Worm (Caenorhabditis elegans) whole organism, mixed stage, embryonic: ENCODE data around the gene stdh-1.

Experiments
- M03D4.4 ChIP-seq: sonication (generic microtip); optimal IDR thresholded peaks from 2 replicates; lab custom pipeline; 2017; ENCODE audit warnings: mild to moderate bottlenecking, missing genetic modification characterization, missing compliant biosample characterization
- blmp-1 ChIP-seq: fragments of 150-350 bp; optimal IDR thresholded peaks from 2 replicates; lab custom pipeline; 2014; ENCODE audit warnings: missing biosample characterization, missing genetic modification characterization
- ceh-83 ChIP-seq: fragments of 200-800 bp; sonication (Bioruptor generic); optimal IDR thresholded peaks from 2 replicates; lab custom pipeline; 2018; ENCODE audit warnings: mild to moderate bottlenecking, missing genetic modification characterization, missing compliant biosample characterization
- ces-1 ChIP-seq: fragments of 150-350 bp; optimal IDR thresholded peaks from 2 replicates; lab custom pipeline; 2014; ENCODE audit warnings: missing biosample characterization, missing genetic modification reagents, missing genetic modification characterization
- cnd-1 ChIP-seq: fragments of 200-800 bp; sonication (Bioruptor generic); optimal IDR thresholded peaks from 2 replicates; lab custom pipeline; 2018; ENCODE audit warnings: mild to moderate bottlenecking, missing genetic modification characterization, missing compliant biosample characterization
- drap-1 ChIP-seq: fragments of 200-800 bp; sonication (Bioruptor generic); optimal IDR thresholded peaks from 3 replicates; lab custom pipeline; 2018; ENCODE audit warnings: mild to moderate bottlenecking, missing genetic modification characterization, missing compliant biosample characterization
- elt-1 ChIP-seq: sonication (generic microtip); optimal IDR thresholded peaks from 2 replicates; lab custom pipeline; 2017; ENCODE audit warnings: missing genetic modification characterization, mild to moderate bottlenecking, missing compliant biosample characterization, antibody characterized with exemption, moderate library complexity, borderline replicate concordance; ENCODE audit not compliant: insufficient read depth
- elt-3 ChIP-seq: fragments of 150-350 bp; optimal IDR thresholded peaks from 2 replicates; lab custom pipeline; 2014; ENCODE audit warnings: missing biosample characterization, missing genetic modification characterization
- flh-1 ChIP-seq: fragments of 200-800 bp; sonication (Bioruptor generic); optimal IDR thresholded peaks from 2 replicates; lab custom pipeline; 2018; ENCODE audit warnings: mild to moderate bottlenecking, missing genetic modification characterization, moderate library complexity, missing compliant biosample characterization
- ham-2 ChIP-seq: fragments of 200-800 bp; sonication (Bioruptor generic); optimal IDR thresholded peaks from 2 replicates; lab custom pipeline; 2018; ENCODE audit warnings: mild to moderate bottlenecking, missing genetic modification characterization, missing compliant biosample characterization
- hlh-1 ChIP-seq: fragments of 150-350 bp; optimal IDR thresholded peaks from 2 replicates; lab custom pipeline; 2014; ENCODE audit warnings: missing biosample characterization, missing genetic modification reagents, missing genetic modification characterization
- lin-13 ChIP-seq: fragments of 150-350 bp; optimal IDR thresholded peaks from 2 replicates; lab custom pipeline; 2014; ENCODE audit warnings: missing biosample characterization, missing genetic modification characterization
- lin-32 ChIP-seq: fragments of 200-800 bp; sonication (Bioruptor generic); optimal IDR thresholded peaks from 2 replicates; lab custom pipeline; 2018; ENCODE audit warnings: mild to moderate bottlenecking, missing genetic modification characterization, missing compliant biosample characterization
- lsy-2 ChIP-seq: fragments of 150-350 bp; optimal IDR thresholded peaks from 2 replicates; lab custom pipeline; 2014; ENCODE audit warnings: missing biosample characterization, missing genetic modification characterization
- mab-5 ChIP-seq: fragments of 150-350 bp; optimal IDR thresholded peaks from 2 replicates; lab custom pipeline; 2014; ENCODE audit warnings: missing biosample characterization, missing genetic modification characterization
- mep-1 ChIP-seq: fragments of 150-350 bp; optimal IDR thresholded peaks from 2 replicates; lab custom pipeline; 2017; ENCODE audit warnings: missing biosample characterization, missing genetic modification reagents, missing genetic modification characterization, inconsistent platforms
- mls-2 ChIP-seq: sonication (generic microtip); optimal IDR thresholded peaks from 2 replicates; lab custom pipeline; 2016; ENCODE audit warnings: mild to moderate bottlenecking, missing genetic modification characterization, moderate library complexity, missing compliant biosample characterization
- nhr-12 ChIP-seq: fragments of 150-350 bp; optimal IDR thresholded peaks from 2 replicates; lab custom pipeline; 2014; ENCODE audit warnings: missing biosample characterization, missing genetic modification characterization
- nhr-2 ChIP-seq: fragments of 150-350 bp; optimal IDR thresholded peaks from 2 replicates; lab custom pipeline; 2014; ENCODE audit warnings: missing biosample characterization, missing genetic modification characterization
- nhr-237 ChIP-seq: fragments of 150-350 bp; optimal IDR thresholded peaks from 2 replicates; lab custom pipeline; 2014; ENCODE audit warnings: missing biosample characterization, missing genetic modification characterization
- nhr-28 ChIP-seq: fragments of 150-350 bp; optimal IDR thresholded peaks from 2 replicates; lab custom pipeline; 2014; ENCODE audit warnings: missing biosample characterization, missing genetic modification characterization
- nhr-76 ChIP-seq: sonication (generic microtip); optimal IDR thresholded peaks from 2 replicates; lab custom pipeline; 2017; ENCODE audit warnings: missing biosample characterization, missing genetic modification characterization
- pha-4 ChIP-seq: fragments of 150-350 bp; optimal IDR thresholded peaks from 2 replicates; lab custom pipeline; 2018; ENCODE audit warnings: missing biosample characterization, missing genetic modification reagents, missing genetic modification characterization
- sem-2 ChIP-seq: fragments of 200-800 bp; sonication (Bioruptor generic); optimal IDR thresholded peaks from 2 replicates; lab custom pipeline; 2018; ENCODE audit warnings: mild to moderate bottlenecking, missing genetic modification characterization, missing compliant biosample characterization
- snpc-4 ChIP-seq: fragments of 150-350 bp; optimal IDR thresholded peaks from 2 replicates; lab custom pipeline; 2014; ENCODE audit warnings: missing biosample characterization, missing genetic modification characterization
- sptf-1 ChIP-seq: sonication (generic microtip); optimal IDR thresholded peaks from 2 replicates; lab custom pipeline; 2017; ENCODE audit warnings: mild to moderate bottlenecking, missing genetic modification characterization, moderate library complexity, missing compliant biosample characterization
- tbx-8 ChIP-seq: fragments of 200-800 bp; sonication (Bioruptor generic); optimal IDR thresholded peaks from 2 replicates; lab custom pipeline; 2018; ENCODE audit warnings: mild to moderate bottlenecking, missing genetic modification characterization, moderate library complexity, missing compliant biosample characterization
- unc-120 ChIP-seq: sonication (generic microtip); optimal IDR thresholded peaks from 2 replicates; lab custom pipeline; 2017; ENCODE audit warnings: missing genetic modification characterization, missing compliant biosample characterization; ENCODE audit not compliant: poor library complexity, severe bottlenecking
- unc-39 ChIP-seq: fragments of 150-350 bp; optimal IDR thresholded peaks from 2 replicates; lab custom pipeline; 2014; ENCODE audit warnings: missing biosample characterization, missing genetic modification characterization
- unc-62 ChIP-seq: fragments of 150-350 bp; optimal IDR thresholded peaks from 2 replicates; lab custom pipeline; 2014; ENCODE audit warnings: missing biosample characterization, missing genetic modification reagents, missing genetic modification characterization
- zip-8 ChIP-seq: fragments of 150-350 bp; optimal IDR thresholded peaks from 2 replicates; lab custom pipeline; 2014; ENCODE audit warnings: missing biosample characterization, missing genetic modification characterization
- ztf-11 ChIP-seq: fragments of 150-350 bp; optimal IDR thresholded peaks from 2 replicates; lab custom pipeline; 2014; ENCODE audit warnings: missing biosample characterization, missing genetic modification characterization

Gene stdh-1

DNA sequence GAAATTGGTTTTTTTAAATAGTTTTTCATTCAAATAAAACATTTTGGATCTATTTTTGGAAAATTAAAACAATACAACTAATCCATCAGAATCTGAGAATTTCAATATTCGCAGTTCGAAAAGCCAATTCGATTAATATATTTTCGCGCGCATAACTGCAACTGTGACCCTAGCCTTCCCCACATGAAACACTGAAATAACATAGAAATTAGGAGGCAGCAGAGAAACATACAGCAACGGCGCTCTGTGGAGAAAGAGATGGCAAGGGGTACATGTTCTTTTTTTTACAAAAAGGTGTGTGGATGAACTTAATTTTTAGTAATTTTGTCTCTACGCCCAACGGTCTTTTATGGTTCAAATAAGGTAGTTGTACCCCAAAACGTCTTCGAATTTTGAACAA, 26.1 kb upstream of the stdh-1 start:
- TF ChIP-seq nhr-76 (tag; lab: Kevin White, UChicago), result no peak
- TF ChIP-seq hlh-1, result peak; percentile 3
- TF ChIP-seq mab-5 (tag; lab: Kevin White, UChicago), result no peak

DNA sequence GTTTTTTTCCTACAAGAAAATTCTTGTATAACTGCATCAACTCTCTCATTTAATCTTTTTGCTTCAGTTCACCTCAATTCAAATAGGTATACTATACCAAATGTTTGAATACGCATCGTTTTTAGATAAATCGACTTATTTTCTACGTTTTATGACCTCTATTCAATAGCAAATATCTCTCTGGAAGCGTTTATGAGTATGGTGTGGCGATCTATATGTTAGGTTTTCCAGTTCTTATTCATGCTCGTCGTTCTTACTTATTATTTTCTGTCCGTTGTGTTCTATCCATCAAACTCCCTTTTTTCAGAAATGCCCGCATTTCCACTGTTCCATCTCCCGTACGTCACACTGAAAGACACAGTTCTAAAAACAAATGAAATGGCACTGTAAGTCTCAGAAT, 25.7 kb upstream of the stdh-1 start, which contains the start of gene T22G5.3:
Gene T22G5.3, plus strand, starts transcription at position 301 of the 400 bp plus-strand sequence.
- no peak for TF ChIP-seq lin-32
- no peak for TF ChIP-seq hlh-1
- no peak for TF ChIP-seq mab-5 (tag; lab: Kevin White, UChicago)
- no peak for TF ChIP-seq flh-1
- TF ChIP-seq unc-120, result no peak

DNA sequence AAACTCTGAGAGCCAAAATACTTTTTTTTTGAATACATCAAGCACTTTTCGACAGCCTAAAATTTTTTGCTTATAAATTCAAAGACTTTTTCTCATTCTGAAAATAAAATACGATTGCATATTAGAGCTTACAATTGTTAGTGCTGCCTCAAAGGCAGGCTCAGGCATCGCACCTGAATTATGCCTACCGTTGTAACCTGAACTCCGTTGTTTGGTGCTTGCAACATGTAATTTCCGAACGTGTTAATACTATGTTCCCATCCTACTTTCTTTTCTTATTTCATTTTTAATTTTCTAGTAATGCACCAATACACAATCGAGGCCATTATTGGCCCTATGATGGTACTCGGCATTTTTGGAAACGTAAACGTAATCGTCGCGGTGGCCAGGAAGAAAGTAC, 18.9 kb upstream of the stdh-1 start, which contains the start of gene srsx-19:
Gene srsx-19, plus strand, starts transcription at position 301 of the 400 bp plus-strand sequence.
- no peak for TF ChIP-seq unc-62
- no peak for TF ChIP-seq M03D4.4 (tag; lab: Kevin White, UChicago)
- TF ChIP-seq elt-3 (tag; lab: Kevin White, UChicago), result no peak
- TF ChIP-seq cnd-1, result no peak
- TF ChIP-seq drap-1 (GFP tag; lab: Kevin White, UChicago), result no peak
- TF ChIP-seq blmp-1, result no peak
- no peak for TF ChIP-seq nhr-76 (tag; lab: Kevin White, UChicago)
- TF ChIP-seq tbx-8 (GFP tag; lab: Kevin White, UChicago), result no peak

DNA sequence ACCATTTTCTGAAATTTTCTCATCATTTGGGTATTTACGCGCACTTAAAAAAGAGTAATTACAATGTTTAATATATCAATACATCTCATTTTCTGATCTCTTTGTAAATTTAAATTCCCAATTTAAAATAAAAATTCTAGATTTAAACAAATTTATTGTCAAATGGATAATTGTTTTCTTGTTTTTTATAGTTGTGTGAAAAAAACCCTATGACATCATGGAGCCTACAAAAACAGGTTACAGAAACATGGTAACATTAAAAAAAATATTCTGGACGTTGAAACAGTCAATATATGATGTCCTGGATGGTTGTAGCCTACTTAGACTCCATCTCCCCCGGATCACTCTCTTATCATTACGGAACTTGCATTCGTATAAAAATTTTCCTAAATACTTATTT, 16.8 kb upstream of the stdh-1 start, which contains the start of gene spp-12:
Gene spp-12, plus strand, starts transcription at position 301 of the 400 bp plus-strand sequence.
- TF ChIP-seq ham-2 (GFP tag; lab: Kevin White, UChicago) (no peak), mls-2 (no peak), snpc-4 (tag; lab: Kevin White, UChicago) (no peak), flh-1 (no peak), nhr-2 (tag; lab: Kevin White, UChicago) (no peak), zip-8 (tag; lab: Kevin White, UChicago) (no peak), nhr-237 (tag; lab: Kevin White, UChicago) (no peak), elt-1 (no peak), lsy-2 (tag; lab: Kevin White, UChicago) (no peak), lin-32 (no peak), hlh-1 (no peak), nhr-12 (no peak), ceh-83 (no peak), sptf-1 (tag; lab: Kevin White, UChicago) (no peak), unc-39 (tag; lab: Kevin White, UChicago) (no peak), sem-2 (no peak), lin-13 (tag; lab: Kevin White, UChicago) (no peak), mab-5 (tag; lab: Kevin White, UChicago) (no peak), drap-1 (GFP tag; lab: Kevin White, UChicago) (no peak), mep-1 (tag; lab: Kevin White, UChicago) (no peak)

DNA sequence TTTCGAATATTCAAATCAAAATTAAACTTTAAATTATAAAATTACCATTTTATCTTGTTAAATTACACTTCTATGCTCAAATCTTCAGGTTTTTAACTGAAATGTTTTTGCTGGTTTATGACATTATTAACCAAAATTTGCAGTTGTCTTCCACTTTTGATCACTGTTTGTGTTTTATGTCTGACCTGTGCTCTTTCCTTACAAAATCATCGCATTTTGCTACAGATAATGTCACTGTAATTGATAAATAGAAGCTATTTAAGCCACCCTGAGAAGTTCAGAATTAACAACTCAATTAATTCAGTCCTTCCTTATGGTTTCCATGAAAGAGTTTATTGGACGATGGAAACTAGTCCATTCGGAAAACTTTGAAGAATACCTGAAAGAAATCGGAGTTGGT, 15.8 kb upstream of the stdh-1 start, which contains the start of gene lbp-8:
Gene lbp-8, plus strand, starts transcription at position 301 of the 400 bp plus-strand sequence.
- TF ChIP-seq unc-62 (no peak), cnd-1 (no peak), unc-39 (tag; lab: Kevin White, UChicago) (no peak), elt-3 (tag; lab: Kevin White, UChicago) (no peak), zip-8 (tag; lab: Kevin White, UChicago) (no peak), M03D4.4 (tag; lab: Kevin White, UChicago) (no peak), nhr-2 (tag; lab: Kevin White, UChicago) (no peak), flh-1 (no peak), snpc-4 (tag; lab: Kevin White, UChicago) (no peak), ztf-11 (tag; lab: Kevin White, UChicago) (no peak), lin-13 (tag; lab: Kevin White, UChicago) (no peak), nhr-12 (no peak), unc-120 (no peak), sptf-1 (tag; lab: Kevin White, UChicago) (no peak), nhr-28 (no peak)

DNA sequence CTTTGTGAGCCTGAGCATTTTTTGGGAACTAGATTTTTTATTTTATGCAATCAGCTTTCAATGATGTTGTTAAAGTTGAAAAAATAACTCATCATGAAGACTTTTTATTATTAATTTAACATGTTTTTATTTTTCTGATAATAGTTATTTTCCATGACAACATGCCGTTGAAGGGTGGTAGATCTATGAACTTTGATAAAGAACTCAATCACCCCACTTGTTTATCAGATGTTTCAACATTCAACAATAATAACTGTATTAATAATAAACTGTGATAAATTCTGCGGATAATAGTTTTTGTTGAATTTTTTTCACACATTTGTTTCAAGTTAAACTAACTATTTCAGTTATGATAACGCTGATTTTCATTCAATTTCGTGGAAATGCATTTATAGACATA, 14.8 kb upstream of the stdh-1 start:
- TF ChIP-seq tbx-8 (GFP tag; lab: Kevin White, UChicago) (no peak), nhr-12 (no peak), pha-4 (tag; lab: Kevin White, UChicago) (no peak), unc-120 (no peak), unc-62 (no peak), ham-2 (GFP tag; lab: Kevin White, UChicago) (no peak), M03D4.4 (tag; lab: Kevin White, UChicago) (no peak), zip-8 (tag; lab: Kevin White, UChicago) (no peak), mab-5 (tag; lab: Kevin White, UChicago) (no peak), unc-39 (tag; lab: Kevin White, UChicago) (no peak), mep-1 (tag; lab: Kevin White, UChicago) (no peak), ces-1 (GFP tag; lab: Kevin White, UChicago) (no peak), nhr-2 (tag; lab: Kevin White, UChicago) (no peak), nhr-237 (tag; lab: Kevin White, UChicago) (no peak)
